Worm (Caenorhabditis elegans): ENCODE results near the gene Y71H2AM.25.

DNA sequence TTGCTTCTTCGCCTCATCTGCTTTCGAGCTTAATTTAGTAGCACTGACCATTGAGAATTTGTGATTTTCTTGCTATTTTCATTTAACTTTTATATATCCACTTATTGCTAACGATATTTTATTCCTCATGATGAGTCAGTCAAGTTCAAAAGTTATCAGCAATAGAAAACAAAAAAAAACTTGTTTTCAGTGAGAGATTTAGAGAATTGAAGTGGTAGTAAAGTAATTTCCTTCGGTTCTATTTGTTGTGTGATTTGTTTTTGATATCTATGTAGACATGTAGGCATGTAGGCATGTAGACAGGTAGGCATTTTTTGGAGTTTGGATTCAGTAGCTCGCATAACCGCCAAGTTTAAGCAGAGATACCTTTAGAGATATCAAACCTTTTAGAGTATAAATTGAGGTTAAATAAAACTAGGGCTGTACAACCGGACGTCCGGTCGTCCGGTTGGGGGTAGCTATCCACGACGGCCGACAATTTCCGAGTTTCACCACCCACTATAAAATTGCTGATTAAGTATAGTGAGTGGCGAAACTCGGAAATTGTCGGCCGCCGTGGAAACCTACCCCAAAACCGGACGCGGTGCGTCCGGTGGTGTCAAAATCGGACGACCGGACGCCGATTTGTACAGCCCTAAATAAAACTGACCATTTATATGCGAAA, 38.7 kb downstream of the Y71H2AM.25 start, which contains the start of gene Y71H2AR.2:
- TF ChIP-seq unc-55 (GFP tag; optimal IDR thresholded peaks at IDR 0.05) = no peak
- no peak for TF ChIP-seq mab-5 (tag; optimal IDR thresholded peaks at IDR 0.05)
- TF ChIP-seq unc-62 (GFP tag; optimal IDR thresholded peaks at IDR 0.05) = no peak
- no peak for TF ChIP-seq nhr-12 (tag; optimal IDR thresholded peaks at IDR 0.05)
- no peak for TF ChIP-seq ama-1 (optimal IDR thresholded peaks at IDR 0.05)
- TF ChIP-seq nhr-6 (tag; optimal IDR thresholded peaks at IDR 0.05) = no peak
- TF ChIP-seq R02D3.7 (tag; optimal IDR thresholded peaks at IDR 0.05) = no peak
- TF ChIP-seq ceh-16 (tag; optimal IDR thresholded peaks at IDR 0.05) = no peak
- TF ChIP-seq gmeb-1 (tag; optimal IDR thresholded peaks at IDR 0.05) = no peak

Measured in whole organism, L2 larva.